Worm (Caenorhabditis elegans) whole organism, midembryonic: ENCODE results near the gene H12D21.6.

Source experiments
- ztf-23 ChIP-seq: fragments of 200-800 bp; sonication (Bioruptor generic); IDR thresholded peaks from 2 replicates; pipeline ENCODE4 v1.3.6; 2022; ENCODE audit warnings: missing genetic modification reagents, missing genetic modification characterization, missing compliant biosample characterization
- ztf-29 ChIP-seq: fragments of 200-800 bp; sonication (Bioruptor generic); IDR thresholded peaks from 2 replicates; pipeline ENCODE4 v1.3.6; 2022; ENCODE audit warnings: missing genetic modification reagents, missing genetic modification characterization, missing compliant biosample characterization

DNA sequence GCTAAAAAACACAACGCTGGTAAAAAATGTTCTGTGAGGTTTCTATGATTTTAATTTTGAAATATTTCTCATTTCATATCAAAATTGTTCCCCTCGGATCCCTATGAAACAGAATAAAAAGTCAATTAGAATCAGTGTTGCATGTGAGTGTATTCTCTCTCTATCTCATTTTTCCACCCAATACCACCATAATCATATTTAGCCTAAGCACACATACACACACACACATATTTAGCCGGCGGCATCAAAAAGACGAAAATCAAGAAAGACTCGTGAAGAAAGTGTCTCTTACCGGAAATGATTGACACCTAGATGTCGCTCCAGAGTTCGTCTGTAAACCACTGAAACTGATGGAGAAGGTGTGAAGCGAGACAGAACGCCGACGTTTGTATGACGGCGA lies 43.4 kb downstream of the H12D21.6 start:
- no peak for TF ChIP-seq ztf-29
- no peak for TF ChIP-seq ztf-23 (GFP tag; lab: Robert Waterston, UW)
